Worm (Caenorhabditis elegans): ENCODE measurements around the gene T05A8.3.

DNA sequence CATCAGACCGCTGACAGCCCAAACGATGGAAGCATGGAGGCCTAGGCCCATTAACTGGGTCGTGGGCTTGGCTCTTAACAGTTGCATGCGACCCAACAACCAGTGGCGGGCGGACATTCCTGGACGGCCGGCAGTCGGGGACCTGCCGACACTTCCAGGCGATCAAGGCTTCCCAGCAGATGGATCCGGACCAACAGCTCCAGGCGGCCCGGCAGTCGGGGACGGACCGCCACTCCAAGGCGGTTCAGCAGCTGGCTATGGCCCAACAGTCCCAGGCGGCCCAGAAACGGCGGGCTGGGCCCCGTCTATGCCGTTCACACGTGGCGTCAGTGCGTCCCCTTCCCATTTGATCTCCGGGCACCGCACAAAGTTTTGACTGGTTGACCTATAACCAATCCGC, 24.2 kb upstream of the T05A8.3 start:
- no peak for TF ChIP-seq hmg-20 (GFP tag; IDR thresholded peaks at IDR 0.05)
- TF ChIP-seq nhr-90 (tag; optimal IDR thresholded peaks at IDR 0.05): no peak
- TF ChIP-seq sea-2 (GFP tag; IDR thresholded peaks at IDR 0.05): no peak
- no peak for TF ChIP-seq egl-18 (GFP tag; IDR thresholded peaks at IDR 0.05)
- no peak for TF ChIP-seq unc-62 (GFP tag; optimal IDR thresholded peaks at IDR 0.05)
- no peak for TF ChIP-seq ZK185.1 (tag; optimal IDR thresholded peaks at IDR 0.05; ENCODE audit: poor library complexity, severe bottlenecking)
- TF ChIP-seq tbp1 (GFP tag; optimal IDR thresholded peaks at IDR 0.05): no peak
- no peak for TF ChIP-seq K12H6.12 (tag; optimal IDR thresholded peaks at IDR 0.05)
- no peak for TF ChIP-seq B0019.2 (GFP tag; conservative IDR thresholded peaks at IDR 0.05)

Measured in whole organism, young adult.